Fruit fly (Drosophila melanogaster): ENCODE data around the gene CG31998.

The CG31998 gene

DNA sequence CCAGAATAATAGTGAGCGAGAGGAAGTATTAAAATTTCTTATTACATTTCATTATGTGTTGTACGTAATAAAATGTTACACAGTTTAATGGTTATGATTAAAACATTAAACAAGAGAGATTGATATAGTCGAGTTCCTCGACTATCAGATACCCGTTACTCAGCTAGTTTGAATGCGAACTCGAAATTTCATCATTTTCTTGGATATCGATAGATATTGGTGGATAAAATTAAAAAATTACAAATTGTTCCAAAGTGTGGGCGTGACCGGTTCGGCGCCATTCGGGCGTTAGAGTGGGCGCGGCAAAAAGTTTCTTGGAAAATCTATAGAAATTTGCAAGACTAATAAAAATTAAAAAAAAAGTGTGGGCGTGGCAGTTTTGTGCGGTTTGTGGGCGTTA is 40.6 kb downstream of the CG31998 start:
- no peak for TF ChIP-seq CG12768 (GFP tag; optimal IDR thresholded peaks at IDR 0.05)
- TF ChIP-seq CG33017 (tag; optimal IDR thresholded peaks at IDR 0.05), result no peak
- no peak for TF ChIP-seq CG1620 (GFP tag; optimal IDR thresholded peaks at IDR 0.05)
- no peak for TF ChIP-seq CG14711 (tag; optimal IDR thresholded peaks at IDR 0.05)
- no peak for TF ChIP-seq kay (GFP tag; ENCODE audit: borderline replicate concordance)
- TF ChIP-seq Hr96 (GFP tag; optimal IDR thresholded peaks at IDR 0.05), result no peak

DNA sequence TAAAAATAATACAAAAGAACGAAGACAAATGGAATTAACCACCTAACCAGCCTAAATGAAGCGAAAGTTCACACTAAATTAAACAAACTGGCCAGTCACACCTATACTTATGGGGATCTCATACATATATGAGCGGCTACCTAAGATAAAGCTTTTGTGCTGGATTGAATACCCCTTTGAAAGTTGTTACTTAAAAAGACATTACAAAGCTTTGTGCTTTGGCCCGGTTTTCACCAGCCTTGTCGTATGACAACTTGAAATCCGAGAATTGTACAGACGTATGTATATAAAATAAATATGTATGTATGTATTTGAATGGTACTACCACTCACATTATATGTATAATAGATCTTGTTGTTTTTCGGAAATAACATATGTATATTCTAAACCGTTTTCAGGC is 49.8 kb downstream of the CG31998 start, which contains the start of gene CG31997:
Gene CG31997 (minus strand): TSS at position 84 of the 400 bp plus-strand sequence.
- TF ChIP-seq kay (GFP tag; ENCODE audit: borderline replicate concordance) (peak; percentile 16), bab1 (GFP tag; optimal IDR thresholded peaks at IDR 0.05) (no peak), ovo (GFP tag; optimal IDR thresholded peaks at IDR 0.05) (no peak), pad (GFP tag; optimal IDR thresholded peaks at IDR 0.05) (peak; percentile 47), tj (GFP tag; optimal IDR thresholded peaks at IDR 0.05) (no peak), toe (GFP tag; optimal IDR thresholded peaks at IDR 0.05) (no peak)

DNA sequence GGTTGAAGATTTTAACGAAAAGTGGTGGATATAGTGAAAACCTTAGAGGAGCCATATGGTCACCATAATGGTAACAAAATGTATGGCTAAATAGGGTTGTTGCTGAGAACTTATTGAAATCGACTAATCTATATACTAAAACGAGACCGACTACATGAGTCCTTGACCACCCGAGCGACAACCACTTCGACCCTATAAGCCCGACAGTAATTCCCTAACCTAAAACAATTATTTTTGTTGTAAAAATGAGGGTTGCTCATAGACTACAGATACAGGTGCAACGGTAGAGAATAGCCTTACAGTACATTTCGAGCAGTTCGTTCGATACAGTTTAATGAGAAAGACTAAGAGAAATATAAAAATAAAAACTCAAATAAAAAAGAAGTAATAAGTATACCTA is 55.3 kb downstream of the CG31998 start, which contains the start of gene CG32006:
Gene CG32006 (plus strand): TSS at position 312 of the 400 bp plus-strand sequence.
- no peak for TF ChIP-seq Hr96 (GFP tag; optimal IDR thresholded peaks at IDR 0.05)
- no peak for TF ChIP-seq cic (GFP tag; optimal IDR thresholded peaks at IDR 0.05)
- no peak for TF ChIP-seq CG14711 (tag; optimal IDR thresholded peaks at IDR 0.05)
- TF ChIP-seq CG1620 (GFP tag; optimal IDR thresholded peaks at IDR 0.05), result no peak
- no peak for TF ChIP-seq CG7101 (tag; optimal IDR thresholded peaks at IDR 0.05)
- TF ChIP-seq kay (GFP tag; ENCODE audit: borderline replicate concordance), result no peak
- no peak for TF ChIP-seq pad (GFP tag; optimal IDR thresholded peaks at IDR 0.05)
- no peak for TF ChIP-seq Clk (GFP tag; optimal IDR thresholded peaks at IDR 0.05)
- no peak for TF ChIP-seq tj (GFP tag; optimal IDR thresholded peaks at IDR 0.05)

DNA sequence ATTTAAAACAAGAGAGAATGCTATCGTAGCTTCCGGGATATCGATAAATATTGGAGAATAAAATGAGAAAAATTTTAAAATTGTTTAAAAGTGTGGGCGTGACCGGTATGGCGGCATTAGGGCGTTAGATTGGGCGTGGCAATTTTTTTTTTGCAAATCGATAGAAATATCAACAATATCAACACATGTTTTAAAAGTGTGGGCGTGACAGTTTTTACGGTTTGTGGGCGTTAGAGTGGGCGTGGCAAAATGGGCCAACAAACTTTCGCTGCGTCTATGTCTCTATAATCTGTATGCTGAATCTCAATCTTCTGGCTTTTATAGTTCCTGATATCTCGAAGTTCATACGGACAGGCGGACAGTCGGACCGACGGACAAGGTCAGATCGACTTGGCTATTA is 56.6 kb downstream of the CG31998 start:
- TF ChIP-seq Mnt (GFP tag; optimal IDR thresholded peaks at IDR 0.05) (no peak), Crg-1 (GFP tag; optimal IDR thresholded peaks at IDR 0.05) (no peak), CG1620 (GFP tag; optimal IDR thresholded peaks at IDR 0.05) (no peak), cnc (optimal IDR thresholded peaks at IDR 0.05) (no peak), CG33017 (tag; optimal IDR thresholded peaks at IDR 0.05) (no peak), cic (GFP tag; optimal IDR thresholded peaks at IDR 0.05) (no peak), bab1 (GFP tag; optimal IDR thresholded peaks at IDR 0.05) (no peak), Clk (GFP tag; optimal IDR thresholded peaks at IDR 0.05) (no peak), toe (GFP tag; optimal IDR thresholded peaks at IDR 0.05) (no peak)
